Fruit fly (Drosophila melanogaster): ENCODE measurements around the gene Mhcl.

dm6 chr3R:16024110-16024509 lies 74.5 kb downstream of the Mhcl start:
- TF ChIP-seq Hr78 (GFP tag; optimal IDR thresholded peaks at IDR 0.05) (no peak), h (GFP tag; optimal IDR thresholded peaks at IDR 0.05) (no peak), pan (optimal IDR thresholded peaks at IDR 0.05) (no peak), psq (GFP tag; optimal IDR thresholded peaks at IDR 0.05) (no peak), lola (GFP tag; optimal IDR thresholded peaks at IDR 0.05) (no peak), OdsH (GFP tag; optimal IDR thresholded peaks at IDR 0.05) (no peak), N (GFP tag; optimal IDR thresholded peaks at IDR 0.05) (no peak), sage (GFP tag; optimal IDR thresholded peaks at IDR 0.05) (no peak), Sp1 (GFP tag; optimal IDR thresholded peaks at IDR 0.05) (no peak)

All from whole organism, wandering third instar larva.